Fruit fly (Drosophila melanogaster) S2 (cell line): ENCODE results near the gene CG14817.

Experiments used
- CG8478 ChIP-seq: fragments of >200 bp; optimal IDR thresholded peaks from 2 replicates; lab custom pipeline; 2018
- CTCF ChIP-seq, 2 experiments: fragments of >200 bp; optimal IDR thresholded peaks; 2 replicates each; lab custom pipeline; 2018

The CG14817 gene

DNA sequence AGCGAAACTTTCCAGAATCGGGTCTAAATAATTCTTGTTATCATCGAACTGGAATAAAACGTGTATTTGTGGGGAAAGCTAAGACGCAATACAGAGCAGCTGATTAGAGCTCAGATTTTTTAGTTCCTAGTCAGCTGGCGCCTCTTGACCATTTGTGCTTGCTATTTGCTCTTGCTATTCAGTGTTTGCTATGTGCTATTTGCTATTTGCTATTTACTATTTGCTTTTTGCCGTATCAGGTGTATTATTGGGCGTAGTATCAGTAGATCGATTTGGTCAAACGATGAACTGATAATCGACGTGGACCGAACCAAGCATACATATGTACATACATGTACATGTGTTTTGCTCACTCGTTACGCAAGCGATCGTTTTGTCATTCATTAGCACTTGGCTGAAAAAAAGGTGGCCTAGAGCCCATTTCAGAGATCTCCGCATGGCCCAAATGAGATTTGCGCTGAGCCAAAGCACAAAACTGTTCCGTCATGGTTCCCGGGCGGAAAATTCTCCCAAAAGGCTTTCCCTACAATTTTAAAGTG, 31.6 kb downstream of the CG14817 start:
- TF ChIP-seq CG8478 (no peak), CTCF (optimal IDR thresholded peaks at IDR 0.05; lab: Kevin White, UChicago) (no peak)

DNA sequence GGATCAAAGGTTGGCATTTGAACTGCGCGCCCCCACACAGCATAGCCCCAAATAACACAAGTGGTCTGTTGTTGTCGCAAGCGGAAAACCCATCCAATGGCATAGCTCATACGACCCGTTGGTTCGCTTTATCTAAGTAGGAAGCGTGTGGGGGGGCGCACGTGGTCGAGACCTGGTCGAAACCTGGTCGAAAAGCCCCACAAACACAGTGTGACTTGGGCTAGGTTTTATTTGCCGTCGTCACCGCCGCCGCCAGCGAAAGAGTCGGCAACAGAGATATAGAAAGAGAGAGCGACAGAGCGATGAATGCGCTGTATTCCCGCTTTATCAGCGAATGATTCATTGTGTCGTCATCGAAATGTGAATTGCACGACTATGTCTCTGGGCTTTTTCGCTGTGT, 34.2 kb downstream of the CG14817 start:
- TF ChIP-seq CG8478 (no peak), CTCF (optimal IDR thresholded peaks at IDR 0.05; lab: Kevin White, UChicago) (no peak)

DNA sequence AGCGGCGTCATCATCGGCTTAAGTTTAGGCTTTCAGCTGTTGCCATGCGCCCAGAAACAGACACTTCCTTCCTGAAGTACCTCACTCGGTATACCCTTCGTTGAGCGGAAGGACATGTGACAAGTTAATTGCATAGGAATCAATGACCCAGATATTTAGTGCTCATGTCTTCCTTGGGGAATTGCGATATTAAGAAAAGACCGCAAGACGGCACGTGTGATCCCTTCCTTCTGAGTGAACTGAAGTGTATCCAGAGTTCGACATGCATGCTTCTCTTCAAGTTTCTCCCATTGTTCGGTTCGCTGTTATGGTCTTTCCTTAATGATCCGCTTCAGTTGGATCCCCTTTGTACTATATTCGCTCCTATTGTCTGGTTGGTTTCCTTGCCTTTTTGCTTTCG, 36.5 kb downstream of the CG14817 start:
- no peak for TF ChIP-seq CTCF (optimal IDR thresholded peaks at IDR 0.05; lab: Kevin White, UChicago)
- no peak for TF ChIP-seq CG8478

DNA sequence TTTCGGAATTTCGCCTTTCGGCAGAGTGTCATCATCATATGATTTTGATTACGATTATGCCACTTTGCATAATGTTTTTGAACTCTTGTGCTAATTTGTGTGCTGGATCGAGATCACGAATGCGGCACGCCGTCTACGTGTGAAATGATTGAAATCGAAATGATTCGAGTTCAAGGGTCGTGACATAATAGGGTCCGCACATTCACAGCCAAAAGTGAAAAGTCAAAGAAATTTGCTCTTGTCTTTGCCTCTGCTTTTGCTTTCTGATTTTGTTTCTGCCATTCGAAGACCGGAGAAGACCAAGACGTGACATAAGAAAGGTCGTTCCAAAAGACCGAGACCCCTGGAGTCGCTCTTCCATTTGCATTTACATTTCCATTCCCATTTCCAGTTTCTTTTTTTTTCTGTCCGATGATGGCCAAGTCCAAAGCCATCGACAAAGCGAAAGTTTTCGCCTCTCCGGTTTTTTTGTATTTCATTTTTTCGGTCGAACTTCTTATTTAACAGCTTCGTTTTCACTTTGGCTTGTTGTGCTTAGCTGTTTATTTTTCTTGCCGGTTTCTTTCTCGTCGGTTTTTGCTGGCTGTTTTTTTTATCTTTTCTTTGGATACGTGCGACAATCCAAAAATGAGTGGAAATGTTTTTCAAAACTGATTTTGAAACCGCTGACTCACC, 42.2 kb downstream of the CG14817 start:
- TF ChIP-seq CTCF (optimal IDR thresholded peaks at IDR 0.05; lab: Kevin White, UChicago), result no peak
- no peak for TF ChIP-seq CG8478

DNA sequence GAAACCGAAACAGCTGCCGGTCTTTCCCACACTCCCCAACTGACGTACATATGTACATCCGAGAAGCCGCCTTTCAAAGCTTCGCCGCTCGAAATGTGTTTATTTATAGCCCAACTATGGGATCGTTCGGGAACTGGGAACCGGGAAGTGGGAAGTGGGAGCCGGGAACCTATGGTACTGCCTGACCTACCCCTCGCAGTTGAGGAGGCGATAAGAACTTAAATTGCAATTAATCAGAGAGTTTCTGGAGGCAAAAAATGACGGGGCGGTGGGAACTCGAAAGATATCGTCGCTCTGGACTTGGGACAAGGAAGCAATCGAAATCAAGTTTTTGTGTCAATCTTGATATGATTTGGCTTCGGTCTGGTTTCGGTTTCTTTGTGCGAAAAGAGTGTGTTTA, 44.4 kb downstream of the CG14817 start:
- TF ChIP-seq CTCF (optimal IDR thresholded peaks at IDR 0.05; lab: Kevin White, UChicago) (no peak), CG8478 (no peak)

DNA sequence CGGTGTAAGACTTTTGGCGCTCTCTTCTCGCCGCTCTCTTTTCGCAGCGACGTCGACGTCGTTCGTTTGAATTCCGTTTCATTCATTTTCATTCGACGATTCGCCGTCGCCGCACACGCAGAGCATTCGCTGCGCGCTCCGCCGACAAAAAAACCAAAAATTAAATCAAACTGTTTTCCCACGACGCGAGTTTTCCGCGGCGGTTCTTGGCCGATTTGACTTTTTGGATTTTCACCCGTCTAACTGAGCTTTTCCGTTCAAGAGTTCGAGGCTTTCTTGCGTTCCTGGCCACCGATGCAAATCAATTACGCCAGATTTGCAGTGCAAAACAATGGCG, 45.9 kb downstream of the CG14817 start:
- TF ChIP-seq CG8478 (no peak), CTCF (optimal IDR thresholded peaks at IDR 0.05; lab: Kevin White, UChicago) (no peak)

DNA sequence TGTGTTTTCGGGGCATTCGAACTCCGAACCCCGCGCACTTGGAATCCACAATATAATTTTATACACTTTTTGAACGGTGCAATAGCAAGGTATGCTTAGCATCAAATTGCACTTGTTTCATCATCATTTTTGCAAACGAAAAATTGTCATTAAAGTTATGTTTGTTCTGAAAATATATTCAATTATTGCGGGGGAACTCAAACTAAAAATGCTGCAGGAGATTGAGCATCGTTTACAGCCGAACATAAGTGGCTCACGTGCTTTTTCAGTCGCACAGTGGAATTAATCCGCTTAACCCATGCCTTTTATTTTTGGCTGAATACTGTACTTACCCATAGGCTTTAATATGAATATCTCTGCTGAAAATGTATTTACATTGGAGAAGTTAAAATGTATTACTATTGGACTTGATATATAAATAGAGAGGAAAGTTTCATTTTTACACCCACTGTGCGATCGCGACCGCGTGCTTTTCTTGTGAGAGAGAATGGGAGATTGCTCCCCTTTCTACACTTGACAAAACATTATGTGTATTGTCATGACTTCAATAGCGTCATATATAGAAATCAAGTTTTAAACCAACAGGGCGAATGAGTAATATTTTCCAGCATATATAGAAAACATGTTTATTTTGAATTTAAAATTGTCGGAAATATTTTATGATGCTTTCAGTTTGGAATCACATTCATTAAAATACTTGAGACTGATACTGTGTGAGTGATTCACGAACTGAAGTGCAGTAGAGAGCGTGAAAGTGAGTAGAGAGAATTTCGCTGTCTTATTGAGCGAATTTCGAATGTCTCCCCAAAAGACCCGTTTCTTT, 46.5 kb downstream of the CG14817 start:
- TF ChIP-seq CG8478 (no peak), CTCF (optimal IDR thresholded peaks at IDR 0.05; lab: Kevin White, UChicago) (no peak)

DNA sequence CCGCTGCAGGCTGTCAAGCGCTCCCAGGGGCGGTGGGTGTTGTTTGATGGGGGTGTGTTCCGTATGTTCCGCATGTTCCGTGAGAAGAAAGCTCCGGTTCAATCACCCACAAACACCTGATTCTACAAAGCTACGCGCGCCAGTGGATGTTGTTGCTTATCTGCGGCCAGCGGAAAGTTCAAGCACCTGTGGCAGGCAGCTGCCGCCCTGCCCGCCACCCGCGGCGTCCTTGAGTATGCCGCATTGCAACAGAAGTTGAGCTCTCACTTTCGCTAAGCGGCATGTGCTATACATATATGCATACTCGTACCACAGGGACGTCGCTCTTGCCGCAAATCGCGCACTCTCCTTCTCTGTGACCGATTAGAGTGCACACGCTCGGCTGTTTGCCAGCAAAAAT, 49.0 kb downstream of the CG14817 start:
- TF ChIP-seq CG8478, result no peak
- no peak for TF ChIP-seq CTCF (optimal IDR thresholded peaks at IDR 0.05; lab: Kevin White, UChicago)
